Worm (Caenorhabditis elegans): ENCODE measurements around the gene C45G9.9.

The C45G9.9 gene

ce11 chrIII:5022964-5023363 lies 32.6 kb downstream of the C45G9.9 start, which contains the start of gene R144.13:
R144.13 (plus strand) TSS chrIII:5023264.
- TF ChIP-seq lsy-12 (tag; optimal IDR thresholded peaks at IDR 0.05): no peak
- no peak for TF ChIP-seq ceh-9 (tag; optimal IDR thresholded peaks at IDR 0.05)
- TF ChIP-seq elt-3 (tag; optimal IDR thresholded peaks at IDR 0.05): no peak
- no peak for TF ChIP-seq zag-1 (tag; optimal IDR thresholded peaks at IDR 0.05)
- no peak for TF ChIP-seq ama-1 (optimal IDR thresholded peaks at IDR 0.05)
- no peak for TF ChIP-seq fkh-2 (tag; optimal IDR thresholded peaks at IDR 0.05)
- no peak for TF ChIP-seq ztf-11 (tag; optimal IDR thresholded peaks at IDR 0.05)
- TF ChIP-seq ZK546.5 (tag; optimal IDR thresholded peaks at IDR 0.05): no peak
- no peak for TF ChIP-seq sea-2 (GFP tag; optimal IDR thresholded peaks at IDR 0.05)
- no peak for TF ChIP-seq elt-1 (tag; optimal IDR thresholded peaks at IDR 0.05)
- no peak for TF ChIP-seq ceh-16 (tag; optimal IDR thresholded peaks at IDR 0.05)
- TF ChIP-seq nhr-76 (tag; optimal IDR thresholded peaks at IDR 0.05): no peak
- no peak for TF ChIP-seq fkh-10 (GFP tag; optimal IDR thresholded peaks at IDR 0.05)
- TF ChIP-seq ceh-82 (tag; optimal IDR thresholded peaks at IDR 0.05): no peak
- TF ChIP-seq nhr-25 (tag; optimal IDR thresholded peaks at IDR 0.05): no peak
- no peak for TF ChIP-seq nhr-11 (tag; optimal IDR thresholded peaks at IDR 0.05)
- TF ChIP-seq nhr-67 (tag; optimal IDR thresholded peaks at IDR 0.05): no peak
- TF ChIP-seq pha-4 (tag; optimal IDR thresholded peaks at IDR 0.05): no peak
- no peak for TF ChIP-seq tbx-2 (tag; optimal IDR thresholded peaks at IDR 0.05)

ce11 chrIII:5021689-5022088 lies 33.9 kb downstream of the C45G9.9 start, which contains the start of gene R144.3:
R144.3 (plus strand) TSS chrIII:5021989.
- TF ChIP-seq daf-12 (tag; optimal IDR thresholded peaks at IDR 0.05): no peak
- no peak for TF ChIP-seq ztf-11 (tag; optimal IDR thresholded peaks at IDR 0.05)
- no peak for TF ChIP-seq snpc-4 (tag; optimal IDR thresholded peaks at IDR 0.05)
- no peak for TF ChIP-seq elt-2 (tag; optimal IDR thresholded peaks at IDR 0.05)
- no peak for TF ChIP-seq skn-1 (tag; optimal IDR thresholded peaks at IDR 0.05)
- no peak for TF ChIP-seq nfya-1 (tag; optimal IDR thresholded peaks at IDR 0.05; ENCODE audit: insufficient read depth)
- TF ChIP-seq ztf-4 (tag; optimal IDR thresholded peaks at IDR 0.05): no peak
- no peak for TF ChIP-seq ceh-9 (tag; optimal IDR thresholded peaks at IDR 0.05)
- no peak for TF ChIP-seq lin-39 (tag; optimal IDR thresholded peaks at IDR 0.05)

DNA sequence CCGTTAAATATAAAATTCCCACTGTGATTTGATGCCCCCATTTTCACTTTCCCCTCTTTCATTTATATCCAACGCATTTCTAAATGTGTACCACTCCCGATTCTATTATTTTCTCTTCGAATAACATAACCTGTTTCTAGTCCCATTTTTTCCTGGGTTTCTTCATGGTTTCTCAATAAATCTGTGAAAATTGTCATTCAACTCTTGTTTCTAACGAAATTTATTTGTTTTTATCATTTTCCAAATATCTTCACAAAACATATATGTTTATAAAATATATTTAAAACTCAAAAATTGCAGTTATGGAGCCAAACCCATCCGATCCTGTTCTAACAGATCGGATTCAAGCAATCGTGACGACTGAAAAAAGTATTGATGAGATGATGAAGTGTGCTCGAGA lies 34.7 kb downstream of the C45G9.9 start, which contains the start of gene mdt-11:
mdt-11 (plus strand) TSS at position 301 of the 400 bp plus-strand sequence.
- no peak for TF ChIP-seq elt-2 (tag; optimal IDR thresholded peaks at IDR 0.05)
- no peak for TF ChIP-seq fkh-2 (tag; optimal IDR thresholded peaks at IDR 0.05)
- TF ChIP-seq R02D3.7 (tag; optimal IDR thresholded peaks at IDR 0.05): no peak
- no peak for TF ChIP-seq nhr-11 (tag; optimal IDR thresholded peaks at IDR 0.05)
- no peak for TF ChIP-seq nhr-76 (tag; optimal IDR thresholded peaks at IDR 0.05)
- no peak for TF ChIP-seq lin-15B (tag; optimal IDR thresholded peaks at IDR 0.05)
- no peak for TF ChIP-seq fos-1 (tag; optimal IDR thresholded peaks at IDR 0.05)
- TF ChIP-seq ceh-16 (tag; optimal IDR thresholded peaks at IDR 0.05): no peak
- TF ChIP-seq skn-1 (tag; optimal IDR thresholded peaks at IDR 0.05): no peak
- TF ChIP-seq mdl-1 (tag; optimal IDR thresholded peaks at IDR 0.05): no peak
- no peak for TF ChIP-seq elt-1 (tag; optimal IDR thresholded peaks at IDR 0.05)
- TF ChIP-seq egl-27 (tag; optimal IDR thresholded peaks at IDR 0.05): no peak
- TF ChIP-seq lsy-12 (tag; optimal IDR thresholded peaks at IDR 0.05): no peak
- TF ChIP-seq ztf-11 (tag; optimal IDR thresholded peaks at IDR 0.05): no peak
- no peak for TF ChIP-seq mml-1 (tag; optimal IDR thresholded peaks at IDR 0.05)
- TF ChIP-seq ztf-4 (tag; optimal IDR thresholded peaks at IDR 0.05): no peak

DNA sequence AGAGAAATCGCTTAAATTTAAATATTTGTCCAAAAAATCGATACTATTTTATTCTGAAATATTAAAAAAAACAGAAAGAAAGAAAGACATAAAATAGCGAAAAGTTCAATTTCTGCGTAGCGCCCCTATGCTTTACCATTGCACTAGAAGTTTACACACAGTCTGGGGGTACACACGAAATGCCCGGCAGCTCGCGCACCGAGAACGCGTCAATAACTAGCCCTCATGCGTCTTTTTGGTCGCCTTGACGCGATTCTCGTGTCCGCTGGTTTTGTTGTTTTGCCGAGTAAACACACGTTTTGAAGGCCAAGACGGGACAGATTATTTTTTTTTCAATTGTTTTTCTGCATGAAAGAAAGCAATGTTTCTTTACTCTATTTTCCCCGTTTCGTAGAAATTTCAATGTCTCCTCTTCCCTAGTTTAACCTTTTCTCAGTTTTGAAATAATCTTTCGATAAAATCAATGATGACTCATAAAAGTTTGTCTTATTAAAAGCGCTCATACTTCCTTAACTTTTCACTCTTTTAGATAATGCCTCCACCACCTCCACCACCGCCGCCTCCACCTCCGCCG lies 37.4 kb downstream of the C45G9.9 start, which contains the start of gene wip-1:
wip-1 (plus strand) TSS at position 524 of the 574 bp plus-strand sequence.
- TF ChIP-seq elt-2 (tag; optimal IDR thresholded peaks at IDR 0.05) (peak; percentile 93), fkh-2 (tag; optimal IDR thresholded peaks at IDR 0.05) (no peak), sea-2 (GFP tag; optimal IDR thresholded peaks at IDR 0.05) (no peak), nhr-11 (tag; optimal IDR thresholded peaks at IDR 0.05) (peak; percentile 91), nfya-1 (tag; optimal IDR thresholded peaks at IDR 0.05; ENCODE audit: insufficient read depth) (peak; percentile 97), elt-1 (tag; optimal IDR thresholded peaks at IDR 0.05) (peak; percentile 73), ama-1 (optimal IDR thresholded peaks at IDR 0.05) (peak; percentile 77), ceh-28 (tag; optimal IDR thresholded peaks at IDR 0.05) (peak; percentile 93), nhr-76 (tag; optimal IDR thresholded peaks at IDR 0.05) (peak; percentile 40), daf-12 (tag; optimal IDR thresholded peaks at IDR 0.05) (peak; percentile 2), fkh-10 (GFP tag; optimal IDR thresholded peaks at IDR 0.05) (peak; percentile 91), unc-39 (tag; optimal IDR thresholded peaks at IDR 0.05) (no peak), ztf-11 (tag; optimal IDR thresholded peaks at IDR 0.05) (no peak), jun-1 (tag; optimal IDR thresholded peaks at IDR 0.05) (peak; percentile 97), egl-5 (tag; optimal IDR thresholded peaks at IDR 0.05) (peak; percentile 92), ZK546.5 (tag; optimal IDR thresholded peaks at IDR 0.05) (peak; percentile 60), lsy-12 (tag; optimal IDR thresholded peaks at IDR 0.05) (peak; percentile 98), ceh-82 (tag; optimal IDR thresholded peaks at IDR 0.05) (peak; percentile 87), pqm-1 (tag; optimal IDR thresholded peaks at IDR 0.05) (peak; percentile 90), hmg-11 (tag; optimal IDR thresholded peaks at IDR 0.05) (peak; percentile 98), nhr-12 (tag; optimal IDR thresholded peaks at IDR 0.05) (no peak), R02D3.7 (tag; optimal IDR thresholded peaks at IDR 0.05) (peak; percentile 86), fos-1 (tag; optimal IDR thresholded peaks at IDR 0.05) (peak; percentile 82), nhr-43 (tag; optimal IDR thresholded peaks at IDR 0.05; ENCODE audit: poor library complexity, severe bottlenecking) (peak; percentile 97), ceh-9 (tag; optimal IDR thresholded peaks at IDR 0.05) (no peak), nhr-25 (tag; optimal IDR thresholded peaks at IDR 0.05) (peak; percentile 100), snpc-4 (tag; optimal IDR thresholded peaks at IDR 0.05) (peak; percentile 95), lin-39 (tag; optimal IDR thresholded peaks at IDR 0.05) (peak; percentile 97), zag-1 (tag; optimal IDR thresholded peaks at IDR 0.05) (peak; percentile 29), mdl-1 (tag; optimal IDR thresholded peaks at IDR 0.05) (peak; percentile 61), unc-62 (GFP tag; optimal IDR thresholded peaks at IDR 0.05) (peak; percentile 60), lin-15B (tag; optimal IDR thresholded peaks at IDR 0.05) (peak; percentile 95), eor-1 (tag; optimal IDR thresholded peaks at IDR 0.05) (no peak)

Measured in whole organism, L3 larva.